Fruit fly (Drosophila melanogaster): ENCODE results near the gene Gem4c.

Gem4c gene

dm6 chrX:3950199-3950645 is 5.4 kb downstream of the Gem4c start (continued):
- peak; percentile 24 for TF ChIP-seq Hsf (GFP tag; optimal IDR thresholded peaks at IDR 0.05)
- peak; percentile 14; the same call in 1 of the 2 replicates for TF ChIP-seq Xrp1 (GFP tag; IDR thresholded peaks at IDR 0.05)
- TF ChIP-seq Dip2 (GFP tag; IDR thresholded peaks at IDR 0.05) = no peak
- TF ChIP-seq lilli (GFP tag; optimal IDR thresholded peaks at IDR 0.05) = peak; percentile 41
- no peak for TF ChIP-seq kay (GFP tag; optimal IDR thresholded peaks at IDR 0.05)
- TF ChIP-seq hkb (optimal IDR thresholded peaks at IDR 0.05) = no peak
- TF ChIP-seq hkb (GFP tag; IDR thresholded peaks at IDR 0.05) = no peak
- peak; percentile 65 for TF ChIP-seq HLH54F (GFP tag; optimal IDR thresholded peaks at IDR 0.05)
- TF ChIP-seq pros (GFP tag; optimal IDR thresholded peaks at IDR 0.05) = peak; percentile 30
- peak; percentile 25; the same call in 1 of the 2 replicates for TF ChIP-seq Atf6 (GFP tag; IDR thresholded peaks at IDR 0.05)
- TF ChIP-seq Oli (tag; optimal IDR thresholded peaks at IDR 0.05) = no peak
- no peak for TF ChIP-seq sisA (GFP tag; IDR thresholded peaks at IDR 0.05)
- TF ChIP-seq al (GFP tag; IDR thresholded peaks at IDR 0.05) = peak; percentile 68
- TF ChIP-seq Nf-YC (tag; optimal IDR thresholded peaks at IDR 0.05) = peak; percentile 2
- TF ChIP-seq Trl (optimal IDR thresholded peaks at IDR 0.05) = no peak
- peak; percentile 17 for TF ChIP-seq Trl (GFP tag; optimal IDR thresholded peaks at IDR 0.05)
- TF ChIP-seq CG3163 (GFP tag; optimal IDR thresholded peaks at IDR 0.05) = no peak
- peak; percentile 59 for TF ChIP-seq zfh2 (GFP tag; optimal IDR thresholded peaks at IDR 0.05)
- TF ChIP-seq vfl (GFP tag; optimal IDR thresholded peaks at IDR 0.05) = peak; percentile 1
- TF ChIP-seq CG12155 (GFP tag; optimal IDR thresholded peaks at IDR 0.05) = peak; percentile 22
- TF ChIP-seq fd3F (GFP tag; optimal IDR thresholded peaks at IDR 0.05) = peak; percentile 42
- peak; percentile 62 for TF ChIP-seq Ets65A (GFP tag)
- TF ChIP-seq CG30403 (GFP tag; optimal IDR thresholded peaks at IDR 0.05) = peak; percentile 41
- no peak for TF ChIP-seq exex (tag; optimal IDR thresholded peaks at IDR 0.05)
- TF ChIP-seq NK7.1 (GFP tag; optimal IDR thresholded peaks at IDR 0.05) = peak; percentile 10
- TF ChIP-seq CG31224 (GFP tag; IDR thresholded peaks at IDR 0.05) = peak; percentile 11; the same call in 1 of the 2 replicates
- peak; percentile 22 for TF ChIP-seq sug (tag; optimal IDR thresholded peaks at IDR 0.05)
- no peak for TF ChIP-seq cad (GFP tag; optimal IDR thresholded peaks at IDR 0.05)
- TF ChIP-seq lmd (GFP tag; IDR thresholded peaks at IDR 0.05) = peak; percentile 63; the same call in 1 of the 2 replicates
- peak; percentile 10 for TF ChIP-seq phol (tag; optimal IDR thresholded peaks at IDR 0.05)
- TF ChIP-seq CG3065 (GFP tag; optimal IDR thresholded peaks at IDR 0.05) = no peak
- TF ChIP-seq Dip3 (GFP tag; optimal IDR thresholded peaks at IDR 0.05) = peak; percentile 36
- TF ChIP-seq fru (optimal IDR thresholded peaks at IDR 0.05) = no peak
- peak; percentile 60; the same call in 1 of the 2 replicates for TF ChIP-seq CG32532 (GFP tag; IDR thresholded peaks at IDR 0.05)
- no peak for TF ChIP-seq Bgb (GFP tag; IDR thresholded peaks at IDR 0.05; ENCODE audit: partially characterized antibody)
- TF ChIP-seq crc (GFP tag; optimal IDR thresholded peaks at IDR 0.05) = peak; percentile 1
- TF ChIP-seq CG14441 (GFP tag; IDR thresholded peaks at IDR 0.05) = 0 out of 2 replicates have a peak, but pooled peaks have one; percentile 11
- peak; percentile 38 for TF ChIP-seq esg (GFP tag; conservative IDR thresholded peaks at IDR 0.05)
- peak; percentile 1 for TF ChIP-seq cwo (GFP tag; optimal IDR thresholded peaks at IDR 0.05)
- TF ChIP-seq Pdp1 (GFP tag; optimal IDR thresholded peaks at IDR 0.05) = peak in 1 of 2 experiments; percentile 23
- TF ChIP-seq prd (optimal IDR thresholded peaks at IDR 0.05) = no peak
- TF ChIP-seq prd (GFP tag; IDR thresholded peaks at IDR 0.05) = peak; percentile 43; the same call in 2 of the 3 replicates
- TF ChIP-seq Gug (GFP tag; IDR thresholded peaks at IDR 0.05) = peak; percentile 20; the same call in 1 of the 4 replicates
- no peak for TF ChIP-seq CG14710 (tag; optimal IDR thresholded peaks at IDR 0.05)
- no peak for TF ChIP-seq Opbp (GFP tag; IDR thresholded peaks at IDR 0.05; ENCODE audit: partially characterized antibody)
- TF ChIP-seq CG12659 (GFP tag; optimal IDR thresholded peaks at IDR 0.05) = peak; percentile 20
- TF ChIP-seq mam (GFP tag; optimal IDR thresholded peaks at IDR 0.05) = peak; percentile 64
- peak; percentile 64 for TF ChIP-seq CG2120 (GFP tag; optimal IDR thresholded peaks at IDR 0.05)
- TF ChIP-seq CG12769 (tag; optimal IDR thresholded peaks at IDR 0.05) = peak; percentile 44
- TF ChIP-seq dysf (GFP tag; IDR thresholded peaks at IDR 0.05) = peak; percentile 48; the same call in 2 of the 3 replicates
- TF ChIP-seq maf-S (GFP tag; optimal IDR thresholded peaks at IDR 0.05) = peak; percentile 6
- TF ChIP-seq Drgx (GFP tag; IDR thresholded peaks at IDR 0.05) = peak; percentile 51; the same call in 1 of the 2 replicates
- peak; percentile 50 for TF ChIP-seq CoRest (tag; optimal IDR thresholded peaks at IDR 0.05)
